Fruit fly (Drosophila melanogaster) whole organism, embryonic: ENCODE results near the gene Tyler.

Experiments
- Atf6 ChIP-seq: fragments of 200-800 bp; sonication (Bioruptor generic); IDR thresholded peaks from 2 replicates; pipeline ENCODE4 v1.3.6; 2022; ENCODE audit warnings: missing biosample characterization, missing genetic modification characterization
- C15 ChIP-seq: fragments of 200-800 bp; sonication (Bioruptor generic); IDR thresholded peaks from 3 replicates; pipeline ENCODE4 v1.3.6; 2022; ENCODE audit warnings: missing biosample characterization, missing genetic modification characterization
- CG10274 ChIP-seq: fragments of 200-800 bp; sonication (Bioruptor generic); optimal IDR thresholded peaks from 3 replicates; lab custom pipeline; 2017; ENCODE audit warnings: missing biosample characterization, mild to moderate bottlenecking, missing genetic modification characterization
- CG10366 ChIP-seq: fragments of 200-800 bp; sonication (Bioruptor generic); IDR thresholded peaks from 2 replicates; pipeline ENCODE4 v1.3.6; 2022; ENCODE audit warnings: missing biosample characterization, missing genetic modification characterization
- CG12236 ChIP-seq: fragments of 200-800 bp; sonication (Bioruptor generic); optimal IDR thresholded peaks from 2 replicates; lab custom pipeline; 2016; ENCODE audit warnings: missing biosample characterization, missing genetic modification characterization
- CG12391 ChIP-seq: fragments of 200-800 bp; sonication (Bioruptor generic); optimal IDR thresholded peaks from 3 replicates; lab custom pipeline; 2018; ENCODE audit warnings: missing biosample characterization, mild to moderate bottlenecking, missing genetic modification characterization, moderate library complexity
- CG13287 ChIP-seq: fragments of 200-800 bp; sonication (Bioruptor generic); IDR thresholded peaks from 2 replicates; pipeline ENCODE4 v1.3.6; 2022; ENCODE audit warnings: missing biosample characterization, missing genetic modification characterization; ENCODE audit not compliant: partially characterized antibody
- CG15269 ChIP-seq: fragments of 200-800 bp; sonication (Bioruptor generic); optimal IDR thresholded peaks from 2 replicates; lab custom pipeline; 2018; ENCODE audit warnings: missing biosample characterization, mild to moderate bottlenecking, missing genetic modification characterization, moderate library complexity
- CG15601 ChIP-seq: fragments of 200-800 bp; sonication (Bioruptor generic); optimal IDR thresholded peaks from 3 replicates; lab custom pipeline; 2019; ENCODE audit warnings: missing biosample characterization, mild to moderate bottlenecking, missing genetic modification characterization, moderate library complexity
- CG16813 ChIP-seq: fragments of 200-800 bp; sonication (Bioruptor generic); IDR thresholded peaks from 3 replicates; pipeline ENCODE4 v1.3.6; 2022; ENCODE audit warnings: missing biosample characterization, missing genetic modification characterization; ENCODE audit not compliant: partially characterized antibody
- CG2678 ChIP-seq: fragments of 200-800 bp; sonication (Bioruptor generic); optimal IDR thresholded peaks from 3 replicates; lab custom pipeline; 2019; ENCODE audit warnings: missing biosample characterization, mild to moderate bottlenecking, missing genetic modification characterization, moderate library complexity
- CG3407 ChIP-seq: fragments of 200-800 bp; sonication (Bioruptor generic); optimal IDR thresholded peaks from 2 replicates; lab custom pipeline; 2018; ENCODE audit warnings: missing biosample characterization, mild to moderate bottlenecking, missing genetic modification characterization
- CG34422 ChIP-seq: fragments of 200-800 bp; sonication (Bioruptor generic); IDR thresholded peaks from 3 replicates; pipeline ENCODE4 v1.3.6; 2022; ENCODE audit warnings: missing biosample characterization, missing genetic modification characterization
- CG43689 ChIP-seq: fragments of 200-800 bp; sonication (Bioruptor generic); IDR thresholded peaks from 2 replicates; pipeline ENCODE4 v1.3.6; 2022; ENCODE audit warnings: missing biosample characterization, missing genetic modification characterization
- CG6791 ChIP-seq: fragments of 200-800 bp; sonication (Bioruptor generic); IDR thresholded peaks from 3 replicates; pipeline ENCODE4 v1.3.6; 2022; ENCODE audit warnings: missing biosample characterization, missing genetic modification characterization; ENCODE audit not compliant: partially characterized antibody
- CG6813 ChIP-seq: fragments of 200-800 bp; sonication (Bioruptor generic); optimal IDR thresholded peaks from 2 replicates; lab custom pipeline; 2017; ENCODE audit warnings: missing biosample characterization, missing genetic modification characterization, mild to moderate bottlenecking, moderate library complexity, missing genetic modification reagents
- CG9797 ChIP-seq: fragments of 200-800 bp; sonication (Bioruptor generic); optimal IDR thresholded peaks from 3 replicates; lab custom pipeline; 2018; ENCODE audit warnings: missing biosample characterization, mild to moderate bottlenecking, missing genetic modification characterization
- D19A ChIP-seq: fragments of 200-800 bp; optimal IDR thresholded peaks from 3 replicates; lab custom pipeline; 2019; ENCODE audit warnings: missing biosample characterization, mild to moderate bottlenecking, missing genetic modification characterization, moderate library complexity
- Dip2 ChIP-seq: fragments of 200-800 bp; sonication (Bioruptor generic); IDR thresholded peaks from 2 replicates; pipeline ENCODE4 v1.3.6; 2022; ENCODE audit warnings: missing biosample characterization, missing genetic modification characterization
- Drgx ChIP-seq: fragments of 200-800 bp; sonication (Bioruptor generic); IDR thresholded peaks from 2 replicates; pipeline ENCODE4 v1.3.6; 2022; ENCODE audit warnings: missing biosample characterization, missing genetic modification characterization
- E2f1 ChIP-seq: fragments of 200-800 bp; sonication (Bioruptor generic); IDR thresholded peaks from 2 replicates; pipeline ENCODE4 v1.3.6; 2022; ENCODE audit warnings: missing biosample characterization, missing genetic modification characterization
- Eip74EF ChIP-seq, 2 experiments: fragments of 200-800 bp in 1 of 2; fragments of >200 bp in 1 of 2; sonication (Bioruptor generic) in 1 of 2; optimal IDR thresholded peaks; 2 replicates each; lab custom pipeline; 2017 to 2019; ENCODE audit warnings: missing biosample characterization in 2 of 2, missing genetic modification characterization in 2 of 2, mild to moderate bottlenecking in 1 of 2, moderate library complexity in 1 of 2
- HLH54F ChIP-seq: fragments of 200-800 bp; sonication (Bioruptor generic); optimal IDR thresholded peaks from 3 replicates; lab custom pipeline; 2016; ENCODE audit warnings: missing biosample characterization, missing genetic modification characterization
- HmgD ChIP-seq: fragments of 200-800 bp; sonication (Bioruptor generic); optimal IDR thresholded peaks from 3 replicates; lab custom pipeline; 2016; ENCODE audit warnings: missing biosample characterization, missing genetic modification characterization
- Optix ChIP-seq: fragments of 200-800 bp; sonication (Bioruptor generic); IDR thresholded peaks from 3 replicates; pipeline ENCODE4 v1.3.6; 2022; ENCODE audit warnings: missing biosample characterization, missing genetic modification characterization
- PHDP ChIP-seq: fragments of 200-800 bp; sonication (Bioruptor generic); optimal IDR thresholded peaks from 3 replicates; lab custom pipeline; 2018; ENCODE audit warnings: missing biosample characterization, mild to moderate bottlenecking, missing genetic modification characterization, moderate library complexity
- Scr ChIP-seq: fragments of 200-800 bp; sonication (Bioruptor generic); IDR thresholded peaks from 2 replicates; pipeline ENCODE4 v1.3.6; 2022; ENCODE audit warnings: missing biosample characterization, missing genetic modification characterization; ENCODE audit not compliant: partially characterized antibody
- ash1 ChIP-seq: fragments of 200-800 bp; sonication (Bioruptor generic); optimal IDR thresholded peaks from 2 replicates; lab custom pipeline; 2018; ENCODE audit warnings: missing biosample characterization, mild to moderate bottlenecking, missing genetic modification characterization
- bab2 ChIP-seq: fragments of 200-800 bp; sonication (Bioruptor generic); optimal IDR thresholded peaks from 2 replicates; lab custom pipeline; 2016; ENCODE audit warnings: missing biosample characterization, missing genetic modification characterization
- cad ChIP-seq: fragments of >200 bp; optimal IDR thresholded peaks from 2 replicates; lab custom pipeline; 2017; ENCODE audit warnings: missing biosample characterization, missing genetic modification characterization
- corto ChIP-seq: fragments of 200-800 bp; sonication (Bioruptor generic); optimal IDR thresholded peaks from 2 replicates; lab custom pipeline; 2016; ENCODE audit warnings: missing biosample characterization, mild to moderate bottlenecking, missing genetic modification characterization, moderate library complexity
- dati ChIP-seq: fragments of 200-800 bp; sonication (Bioruptor generic); IDR thresholded peaks from 2 replicates; pipeline ENCODE4 v1.3.6; 2022; ENCODE audit warnings: missing biosample characterization, missing genetic modification characterization
- dimm ChIP-seq: fragments of 200-800 bp; sonication (Bioruptor generic); IDR thresholded peaks from 2 replicates; pipeline ENCODE4 v1.3.6; 2022; ENCODE audit warnings: missing biosample characterization, missing genetic modification characterization
- dpn ChIP-seq, 2 experiments: fragments of 200-800 bp; sonication (Bioruptor generic); optimal IDR thresholded peaks; 3 replicates each; lab custom pipeline; 2016; ENCODE audit warnings: missing biosample characterization in 2 of 2, missing genetic modification characterization in 2 of 2
- grn ChIP-seq: fragments of 200-800 bp; sonication (Bioruptor generic); optimal IDR thresholded peaks from 3 replicates; lab custom pipeline; 2017; ENCODE audit warnings: missing biosample characterization, missing genetic modification characterization
- h ChIP-seq: fragments of >200 bp; optimal IDR thresholded peaks from 2 replicates; lab custom pipeline; 2017
- hbn ChIP-seq: fragments of 200-800 bp; sonication (Bioruptor generic); IDR thresholded peaks from 2 replicates; pipeline ENCODE4 v1.3.6; 2022; ENCODE audit warnings: missing biosample characterization, missing genetic modification characterization; ENCODE audit not compliant: partially characterized antibody
- oc ChIP-seq: fragments of 200-800 bp; sonication (Bioruptor generic); optimal IDR thresholded peaks from 2 replicates; lab custom pipeline; 2018; ENCODE audit warnings: missing biosample characterization, mild to moderate bottlenecking, missing genetic modification characterization, moderate library complexity
- odd ChIP-seq: fragments of 200-800 bp; sonication (Bioruptor generic); optimal IDR thresholded peaks from 2 replicates; lab custom pipeline; 2017; ENCODE audit warnings: missing biosample characterization, mild to moderate bottlenecking, missing genetic modification characterization
- pum ChIP-seq: fragments of 200-800 bp; sonication (Bioruptor generic); optimal IDR thresholded peaks from 2 replicates; lab custom pipeline; 2016; ENCODE audit warnings: missing biosample characterization, missing genetic modification characterization
- sd ChIP-seq: fragments of 200-800 bp; sonication (Bioruptor generic); optimal IDR thresholded peaks from 3 replicates; lab custom pipeline; 2018; ENCODE audit warnings: missing biosample characterization, mild to moderate bottlenecking, missing genetic modification characterization, moderate library complexity
- sim ChIP-seq: fragments of 200-800 bp; sonication (Bioruptor generic); IDR thresholded peaks from 2 replicates; pipeline ENCODE4 v1.3.6; 2022; ENCODE audit warnings: missing biosample characterization, missing genetic modification characterization
- slou ChIP-seq: fragments of 200-800 bp; sonication (Bioruptor generic); optimal IDR thresholded peaks from 3 replicates; lab custom pipeline; 2016; ENCODE audit warnings: missing biosample characterization, missing genetic modification characterization
- ssp ChIP-seq: fragments of 200-800 bp; sonication (Bioruptor generic); IDR thresholded peaks from 2 replicates; pipeline ENCODE4 v1.3.6; 2022; ENCODE audit warnings: missing biosample characterization, missing genetic modification characterization
- stc ChIP-seq: fragments of 200-800 bp; sonication (Bioruptor generic); IDR thresholded peaks from 2 replicates; pipeline ENCODE4 v1.3.6; 2022; ENCODE audit warnings: missing biosample characterization, missing genetic modification characterization
- trem ChIP-seq: fragments of 200-800 bp; optimal IDR thresholded peaks from 3 replicates; lab custom pipeline; 2019; ENCODE audit warnings: missing biosample characterization, mild to moderate bottlenecking, missing genetic modification characterization, moderate library complexity
- ttk ChIP-seq: fragments of 200-800 bp; sonication (Bioruptor generic); IDR thresholded peaks from 2 replicates; pipeline ENCODE4 v2.1.2; 2022; ENCODE audit warnings: missing biosample characterization, missing genetic modification characterization
- unc-4 ChIP-seq: fragments of 200-800 bp; sonication (Bioruptor generic); IDR thresholded peaks from 2 replicates; pipeline ENCODE4 v1.3.6; 2022; ENCODE audit warnings: missing biosample characterization, missing genetic modification characterization; ENCODE audit not compliant: partially characterized antibody
- yki ChIP-seq: fragments of >200 bp; optimal IDR thresholded peaks from 3 replicates; lab custom pipeline; 2018
- zf30C ChIP-seq: fragments of 200-800 bp; sonication (Bioruptor generic); optimal IDR thresholded peaks from 3 replicates; lab custom pipeline; 2018; ENCODE audit warnings: missing biosample characterization, mild to moderate bottlenecking, missing genetic modification characterization

The Tyler gene

dm6 chrX:19663859-19664728 is 52.8 kb downstream of the Tyler start, which contains the start of the genes CG14223 and Ssu72 (continued):
- TF ChIP-seq CG2678 (tag; lab: Kevin White, UChicago) (no peak), Dip2 (no peak), ttk (GFP tag; lab: Robert Waterston, UW) (no peak), CG10274 (GFP tag; lab: Kevin White, UChicago) (no peak), bab2 (GFP tag; lab: Kevin White, UChicago) (no peak), yki (lab: Kevin White, UChicago) (no peak), CG10366 (GFP tag; lab: Robert Waterston, UW) (no peak; the same call in 1 of the 2 replicates), odd (no peak), trem (tag; lab: Kevin White, UChicago) (peak; percentile 6), CG12236 (no peak), cad (GFP tag; lab: Kevin White, UChicago) (no peak), CG12391 (peak; percentile 3), CG9797 (GFP tag; lab: Kevin White, UChicago) (no peak), C15 (GFP tag; lab: Robert Waterston, UW) (no peak), sd (tag; lab: Kevin White, UChicago) (no peak), CG34422 (GFP tag; lab: Robert Waterston, UW) (no peak), ash1 (GFP tag; lab: Kevin White, UChicago) (no peak), Drgx (GFP tag; lab: Robert Waterston, UW) (no peak), dati (GFP tag; lab: Robert Waterston, UW) (no peak), oc (tag; lab: Kevin White, UChicago) (no peak), corto (GFP tag; lab: Kevin White, UChicago) (no peak), dpn (GFP tag; optimal IDR thresholded peaks at IDR 0.05; lab: Kevin White, UChicago) (no peak), CG6791 (GFP tag; lab: Robert Waterston, UW) (peak; percentile 78), h (lab: Kevin White, UChicago) (no peak), PHDP (tag; lab: Kevin White, UChicago) (no peak), HmgD (GFP tag; lab: Kevin White, UChicago) (no peak), Atf6 (GFP tag; lab: Robert Waterston, UW) (no peak), sim (GFP tag; lab: Robert Waterston, UW) (no peak), pum (GFP tag; lab: Kevin White, UChicago) (no peak), HLH54F (GFP tag; lab: Kevin White, UChicago) (peak; percentile 7), CG13287 (GFP tag; lab: Robert Waterston, UW) (peak; percentile 84), zf30C (GFP tag; lab: Kevin White, UChicago) (no peak), slou (GFP tag; lab: Kevin White, UChicago) (no peak), D19A (tag; lab: Kevin White, UChicago) (no peak), hbn (GFP tag; lab: Robert Waterston, UW) (peak; percentile 73), unc-4 (GFP tag; lab: Robert Waterston, UW) (peak; percentile 62), CG3407 (GFP tag; lab: Kevin White, UChicago) (no peak), Scr (GFP tag; lab: Robert Waterston, UW) (peak; percentile 84), Eip74EF (GFP tag; optimal IDR thresholded peaks at IDR 0.05; lab: Kevin White, UChicago) (no peak), stc (no peak), CG16813 (peak; percentile 75), CG15601 (tag; lab: Kevin White, UChicago) (no peak), Optix (GFP tag; lab: Robert Waterston, UW) (no peak), ssp (GFP tag; lab: Robert Waterston, UW) (no peak), CG6813 (no peak), grn (no peak), CG15269 (no peak), dimm (no peak), CG43689 (no peak), E2f1 (GFP tag; lab: Robert Waterston, UW) (no peak)
